Fruit fly (Drosophila melanogaster): Measurements from ENCODE around the gene superdeath.

DNA sequence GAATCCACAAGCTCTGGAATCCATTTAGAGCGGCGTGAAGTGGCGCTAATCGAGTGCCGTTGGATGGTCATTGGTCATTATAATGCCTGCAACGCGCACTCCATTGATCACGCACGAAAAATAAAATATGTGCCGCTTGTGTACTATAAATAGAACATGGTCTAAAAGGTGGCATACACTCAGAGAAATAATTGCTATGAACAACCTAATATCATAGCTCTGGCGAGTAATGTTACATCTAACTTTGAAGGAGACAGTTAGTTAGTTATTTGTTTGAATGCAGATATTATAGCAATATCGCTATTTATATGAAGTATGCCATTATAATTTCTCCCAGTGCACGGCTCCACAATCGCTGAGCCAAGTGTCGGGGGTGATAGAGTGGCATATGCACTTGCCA is 52.5 kb downstream of the superdeath start:
- TF ChIP-seq psq (optimal IDR thresholded peaks at IDR 0.05) (no peak), Dll (optimal IDR thresholded peaks at IDR 0.05) (no peak)

Measured in whole organism.